Worm (Caenorhabditis elegans): ENCODE results near the gene math-13.
"Not testable (repeated sequence)": the region's sequence is repeated elsewhere in the genome, so short reads cannot be mapped to it uniquely, and the experiment has no call there.

math-13 gene

ce11 chrII:1852503-1852902 is 23.3 kb upstream of the math-13 start, which contains the start of gene C52E2.2:
Gene C52E2.2 (plus strand): TSS chrII:1852803.
- TF ChIP-seq nhr-23 (tag; optimal IDR thresholded peaks at IDR 0.05) (no peak), ceh-82 (tag; optimal IDR thresholded peaks at IDR 0.05) (no peak), nhr-25 (tag; optimal IDR thresholded peaks at IDR 0.05) (no peak)

- not testable (repeated sequence) for TF ChIP-seq ama-1 (optimal IDR thresholded peaks at IDR 0.05); hmg-11 (tag; optimal IDR thresholded peaks at IDR 0.05); nhr-67 (tag; optimal IDR thresholded peaks at IDR 0.05)
Observed at ce11 chrII:1854094-1854493, 21.7 kb upstream of the math-13 start, which contains the start of gene fbxb-95. Gene fbxb-95 (plus strand): TSS chrII:1854394.

- TF ChIP-seq eor-1, skn-1, egl-27 (tag; optimal IDR thresholded peaks at IDR 0.05): not testable (repeated sequence)
Observed at ce11 chrII:1861285-1861793, 14.4 kb upstream of the math-13 start, which contains the start of gene C16C4.18. Gene C16C4.18 (minus strand): TSS chrII:1861335.

ce11 chrII:1862334-1862733 is 13.4 kb upstream of the math-13 start, which contains the start of gene fbxb-98:
Gene fbxb-98 (plus strand): TSS chrII:1862634.
- TF ChIP-seq nhr-25 (tag; optimal IDR thresholded peaks at IDR 0.05); unc-39 (tag; optimal IDR thresholded peaks at IDR 0.05); unc-62 (GFP tag; optimal IDR thresholded peaks at IDR 0.05): not testable (repeated sequence)

- TF ChIP-seq ztf-11 (tag; optimal IDR thresholded peaks at IDR 0.05) (no peak), elt-2 (tag; optimal IDR thresholded peaks at IDR 0.05) (no peak), pha-4 (tag; optimal IDR thresholded peaks at IDR 0.05) (no peak), mdl-1 (tag; optimal IDR thresholded peaks at IDR 0.05) (no peak), mml-1 (tag; optimal IDR thresholded peaks at IDR 0.05) (no peak), unc-39 (tag; optimal IDR thresholded peaks at IDR 0.05) (no peak), lin-15B (tag; optimal IDR thresholded peaks at IDR 0.05) (no peak), ceh-9 (tag; optimal IDR thresholded peaks at IDR 0.05) (no peak), hmg-11 (tag; optimal IDR thresholded peaks at IDR 0.05) (no peak), nhr-43 (tag; optimal IDR thresholded peaks at IDR 0.05; ENCODE audit: poor library complexity, severe bottlenecking) (no peak), ztf-4 (tag; optimal IDR thresholded peaks at IDR 0.05) (no peak), nhr-237 (tag; optimal IDR thresholded peaks at IDR 0.05) (no peak), sea-2 (GFP tag; optimal IDR thresholded peaks at IDR 0.05) (no peak), unc-62 (GFP tag; optimal IDR thresholded peaks at IDR 0.05) (no peak), ceh-28 (tag; optimal IDR thresholded peaks at IDR 0.05) (no peak), daf-12 (tag; optimal IDR thresholded peaks at IDR 0.05) (no peak), egl-5 (tag; optimal IDR thresholded peaks at IDR 0.05) (no peak), snpc-4 (tag; optimal IDR thresholded peaks at IDR 0.05) (no peak)
Observed at ce11 chrII:1864278-1864677, 11.5 kb upstream of the math-13 start, which contains the start of gene C16C4.17. Gene C16C4.17 (plus strand): TSS chrII:1864578.

- TF ChIP-seq nhr-12 (tag; optimal IDR thresholded peaks at IDR 0.05) = no peak
- TF ChIP-seq nhr-77 (tag; optimal IDR thresholded peaks at IDR 0.05) = no peak
- TF ChIP-seq unc-62 (GFP tag; optimal IDR thresholded peaks at IDR 0.05) = no peak
- no peak for TF ChIP-seq nhr-43 (tag; optimal IDR thresholded peaks at IDR 0.05; ENCODE audit: poor library complexity, severe bottlenecking)
- TF ChIP-seq lin-39 (tag; optimal IDR thresholded peaks at IDR 0.05) = no peak
- TF ChIP-seq fos-1 (tag; optimal IDR thresholded peaks at IDR 0.05) = no peak
- no peak for TF ChIP-seq nhr-28 (tag; optimal IDR thresholded peaks at IDR 0.05)
- no peak for TF ChIP-seq tbx-2 (tag; optimal IDR thresholded peaks at IDR 0.05)
- peak; percentile 11 for TF ChIP-seq pqm-1 (tag; optimal IDR thresholded peaks at IDR 0.05)
- peak; percentile 67 for TF ChIP-seq elt-2 (tag; optimal IDR thresholded peaks at IDR 0.05)
- TF ChIP-seq fkh-2 (tag; optimal IDR thresholded peaks at IDR 0.05) = no peak
- TF ChIP-seq nhr-67 (tag; optimal IDR thresholded peaks at IDR 0.05) = no peak
Observed at ce11 chrII:1865683-1866431, 9.9 kb upstream of the math-13 start, which contains the start of gene math-15. Gene math-15 (plus strand): TSS chrII:1866381.
